Worm (Caenorhabditis elegans) whole organism, L3 larva: Measurements from ENCODE around the gene vps-22.

Experiments used
- egl-27 ChIP-seq: sonication (generic microtip); optimal IDR thresholded peaks from 4 replicates; lab custom pipeline; 2017; ENCODE audit warnings: missing biosample characterization, missing genetic modification reagents, missing genetic modification characterization
- fkh-10 ChIP-seq: sonication (generic microtip); optimal IDR thresholded peaks from 2 replicates; lab custom pipeline; 2017; ENCODE audit warnings: missing biosample characterization, missing genetic modification reagents, missing genetic modification characterization
- nhr-11 ChIP-seq: fragments of 150-350 bp; optimal IDR thresholded peaks from 2 replicates; lab custom pipeline; 2014; ENCODE audit warnings: missing biosample characterization, missing genetic modification characterization
- nhr-25 ChIP-seq: sonication (generic microtip); optimal IDR thresholded peaks from 2 replicates; lab custom pipeline; 2017; ENCODE audit warnings: missing biosample characterization, missing genetic modification characterization
- nhr-43 ChIP-seq: sonication (generic microtip); optimal IDR thresholded peaks from 2 replicates; lab custom pipeline; 2016; ENCODE audit warnings: mild to moderate bottlenecking, missing genetic modification characterization, missing compliant biosample characterization; ENCODE audit not compliant: poor library complexity, severe bottlenecking
- nhr-67 ChIP-seq: fragments of 150-350 bp; optimal IDR thresholded peaks from 2 replicates; lab custom pipeline; 2014; ENCODE audit warnings: missing biosample characterization, missing genetic modification characterization
- skn-1 ChIP-seq: fragments of 150-350 bp; optimal IDR thresholded peaks from 2 replicates; lab custom pipeline; 2014; ENCODE audit warnings: missing biosample characterization, missing genetic modification characterization
- ztf-11 ChIP-seq: fragments of 150-350 bp; optimal IDR thresholded peaks from 2 replicates; lab custom pipeline; 2014; ENCODE audit warnings: missing biosample characterization, missing genetic modification characterization
- ztf-4 ChIP-seq: fragments of 150-350 bp; optimal IDR thresholded peaks from 2 replicates; lab custom pipeline; 2014; ENCODE audit warnings: missing biosample characterization, missing genetic modification characterization

ce11 chrIII:4983961-4984360 lies 21.7 kb upstream of the vps-22 start:
- TF ChIP-seq nhr-25 (tag; lab: Kevin White, UChicago) (no peak), egl-27 (tag; lab: Kevin White, UChicago) (no peak), skn-1 (tag; lab: Kevin White, UChicago) (no peak), ztf-11 (tag; lab: Kevin White, UChicago) (no peak), ztf-4 (no peak), nhr-67 (tag; lab: Kevin White, UChicago) (no peak), nhr-43 (tag; lab: Kevin White, UChicago) (no peak), fkh-10 (no peak), nhr-11 (no peak)
